Fruit fly (Drosophila melanogaster) whole organism, embryonic: ENCODE results near the gene CG42758.

Experiments used
- Ada2b ChIP-seq: fragments of 200-800 bp; sonication (Bioruptor generic); IDR thresholded peaks from 2 replicates; pipeline ENCODE4 v1.3.6; 2022; ENCODE audit warnings: missing biosample characterization, missing genetic modification characterization
- Awh ChIP-seq: fragments of 200-800 bp; sonication (Bioruptor generic); IDR thresholded peaks from 2 replicates; pipeline ENCODE4, ENCODE4 v1.3.6; 2022; ENCODE audit warnings: missing biosample characterization, missing genetic modification characterization
- B-H1 ChIP-seq: fragments of 200-800 bp; sonication (Bioruptor generic); IDR thresholded peaks from 3 replicates; pipeline ENCODE4 v1.3.6; 2022; ENCODE audit warnings: missing biosample characterization, missing genetic modification characterization
- CG10267 ChIP-seq: fragments of 200-800 bp; sonication (Bioruptor generic); optimal IDR thresholded peaks from 2 replicates; lab custom pipeline; 2018; ENCODE audit warnings: missing biosample characterization, mild to moderate bottlenecking, missing genetic modification characterization, moderate library complexity
- CG10979 ChIP-seq: fragments of 200-800 bp; sonication (Bioruptor generic); optimal IDR thresholded peaks from 2 replicates; lab custom pipeline; 2018; ENCODE audit warnings: missing biosample characterization, mild to moderate bottlenecking, missing genetic modification characterization, moderate library complexity
- CG12219 ChIP-seq: fragments of 200-800 bp; sonication (Bioruptor generic); optimal IDR thresholded peaks from 3 replicates; lab custom pipeline; 2018; ENCODE audit warnings: missing biosample characterization, mild to moderate bottlenecking, missing genetic modification characterization
- CG1233 ChIP-seq: fragments of 200-800 bp; sonication (Bioruptor generic); optimal IDR thresholded peaks from 4 replicates; lab custom pipeline; 2018; ENCODE audit warnings: missing biosample characterization, mild to moderate bottlenecking, missing genetic modification characterization
- CG12391 ChIP-seq: fragments of 200-800 bp; sonication (Bioruptor generic); optimal IDR thresholded peaks from 3 replicates; lab custom pipeline; 2018; ENCODE audit warnings: missing biosample characterization, mild to moderate bottlenecking, missing genetic modification characterization, moderate library complexity
- CG12744 ChIP-seq: fragments of 200-800 bp; sonication (Bioruptor generic); optimal IDR thresholded peaks from 2 replicates; lab custom pipeline; 2016; ENCODE audit warnings: missing biosample characterization, missing genetic modification characterization
- CG14860 ChIP-seq: fragments of 200-800 bp; sonication (Bioruptor generic); IDR thresholded peaks from 3 replicates; pipeline ENCODE4 v1.3.6; 2022; ENCODE audit warnings: missing biosample characterization, missing genetic modification characterization; ENCODE audit not compliant: partially characterized antibody
- CG2678 ChIP-seq: fragments of 200-800 bp; sonication (Bioruptor generic); optimal IDR thresholded peaks from 3 replicates; lab custom pipeline; 2019; ENCODE audit warnings: missing biosample characterization, mild to moderate bottlenecking, missing genetic modification characterization, moderate library complexity
- CG30431 ChIP-seq: fragments of 200-800 bp; sonication (Bioruptor generic); optimal IDR thresholded peaks from 2 replicates; lab custom pipeline; 2017; ENCODE audit warnings: missing biosample characterization, missing genetic modification characterization
- CG32772 ChIP-seq: fragments of 200-800 bp; sonication (Bioruptor generic); IDR thresholded peaks from 2 replicates; pipeline ENCODE4 v1.3.6; 2022; ENCODE audit warnings: missing biosample characterization, missing genetic modification characterization
- CG33213 ChIP-seq: fragments of 200-800 bp; sonication (Bioruptor generic); optimal IDR thresholded peaks from 3 replicates; lab custom pipeline; 2016; ENCODE audit warnings: missing biosample characterization, missing genetic modification characterization
- CG3838 ChIP-seq: fragments of 200-800 bp; sonication (Bioruptor generic); optimal IDR thresholded peaks from 3 replicates; lab custom pipeline; 2016; ENCODE audit warnings: missing biosample characterization, missing genetic modification characterization
- CG4360 ChIP-seq: fragments of 200-800 bp; sonication (Bioruptor generic); IDR thresholded peaks from 2 replicates; pipeline ENCODE4 v1.3.6; 2022; ENCODE audit warnings: missing biosample characterization, missing genetic modification characterization
- CG4820 ChIP-seq: fragments of 200-800 bp; sonication (Bioruptor generic); optimal IDR thresholded peaks from 3 replicates; lab custom pipeline; 2016; ENCODE audit warnings: missing biosample characterization, missing genetic modification characterization
- CG6813 ChIP-seq: fragments of 200-800 bp; sonication (Bioruptor generic); optimal IDR thresholded peaks from 2 replicates; lab custom pipeline; 2017; ENCODE audit warnings: missing biosample characterization, missing genetic modification characterization, mild to moderate bottlenecking, moderate library complexity, missing genetic modification reagents
- CG8388 ChIP-seq: fragments of 200-800 bp; sonication (Bioruptor generic); optimal IDR thresholded peaks from 2 replicates; lab custom pipeline; 2019; ENCODE audit warnings: missing biosample characterization, mild to moderate bottlenecking, missing genetic modification characterization, moderate library complexity
- D19A ChIP-seq: fragments of 200-800 bp; optimal IDR thresholded peaks from 3 replicates; lab custom pipeline; 2019; ENCODE audit warnings: missing biosample characterization, mild to moderate bottlenecking, missing genetic modification characterization, moderate library complexity
- Dbx ChIP-seq: fragments of 200-800 bp; sonication (Bioruptor generic); IDR thresholded peaks from 3 replicates; pipeline ENCODE4 v1.3.6; 2022; ENCODE audit warnings: missing biosample characterization, missing genetic modification characterization
- Dfd ChIP-seq, 2 experiments: fragments of >200 bp; optimal IDR thresholded peaks; 2 replicates each; lab custom pipeline; 2017; ENCODE audit warnings: missing biosample characterization in 2 of 2, missing genetic modification characterization in 2 of 2
- Doc3 ChIP-seq: fragments of 200-800 bp; sonication (Bioruptor generic); IDR thresholded peaks from 3 replicates; pipeline ENCODE4 v1.3.6; 2022; ENCODE audit warnings: missing biosample characterization, missing genetic modification characterization; ENCODE audit not compliant: partially characterized antibody
- Ets65A ChIP-seq: fragments of 200-800 bp; sonication (Bioruptor generic); peaks from one replicate; lab custom pipeline; 2016; ENCODE audit warnings: missing biosample characterization, missing genetic modification characterization
- Ets97D ChIP-seq: fragments of 200-800 bp; sonication (Bioruptor generic); optimal IDR thresholded peaks from 3 replicates; lab custom pipeline; 2016; ENCODE audit warnings: missing biosample characterization, missing genetic modification characterization
- HmgD ChIP-seq: fragments of 200-800 bp; sonication (Bioruptor generic); optimal IDR thresholded peaks from 3 replicates; lab custom pipeline; 2016; ENCODE audit warnings: missing biosample characterization, missing genetic modification characterization
- HmgZ ChIP-seq: fragments of 200-800 bp; sonication (Bioruptor generic); optimal IDR thresholded peaks from 2 replicates; lab custom pipeline; 2018; ENCODE audit warnings: missing biosample characterization, mild to moderate bottlenecking, missing genetic modification characterization
- Hsf ChIP-seq: fragments of 200-800 bp; sonication (Bioruptor generic); optimal IDR thresholded peaks from 3 replicates; lab custom pipeline; 2016; ENCODE audit warnings: missing biosample characterization, missing genetic modification characterization
- Oaz ChIP-seq: fragments of 200-800 bp; sonication (Bioruptor generic); IDR thresholded peaks from 2 replicates; pipeline ENCODE4 v1.3.6; 2022; ENCODE audit warnings: missing biosample characterization, missing genetic modification characterization
- Poxn ChIP-seq: fragments of 200-800 bp; sonication (Bioruptor generic); IDR thresholded peaks from 2 replicates; pipeline ENCODE4 v1.3.6; 2022; ENCODE audit warnings: missing biosample characterization, missing genetic modification characterization
- Scr ChIP-seq: fragments of 200-800 bp; sonication (Bioruptor generic); IDR thresholded peaks from 2 replicates; pipeline ENCODE4 v1.3.6; 2022; ENCODE audit warnings: missing biosample characterization, missing genetic modification characterization; ENCODE audit not compliant: partially characterized antibody
- Side ChIP-seq: fragments of 200-800 bp; sonication (Bioruptor generic); optimal IDR thresholded peaks from 2 replicates; lab custom pipeline; 2016; ENCODE audit warnings: missing biosample characterization, missing genetic modification characterization
- Ssrp ChIP-seq: fragments of 200-800 bp; sonication (Bioruptor generic); optimal IDR thresholded peaks from 2 replicates; lab custom pipeline; 2018; ENCODE audit warnings: missing biosample characterization, mild to moderate bottlenecking, missing genetic modification characterization, moderate library complexity
- aop ChIP-seq: fragments of 200-800 bp; sonication (Bioruptor generic); IDR thresholded peaks from 2 replicates; pipeline ENCODE4 v1.3.6; 2022; ENCODE audit warnings: missing biosample characterization, missing genetic modification characterization
- az2 ChIP-seq: fragments of 200-800 bp; sonication (Bioruptor generic); optimal IDR thresholded peaks from 3 replicates; lab custom pipeline; 2016; ENCODE audit warnings: missing biosample characterization, missing genetic modification characterization
- btn ChIP-seq: fragments of 200-800 bp; sonication (Bioruptor generic); optimal IDR thresholded peaks from 2 replicates; lab custom pipeline; 2016; ENCODE audit warnings: missing biosample characterization, missing genetic modification characterization
- cad ChIP-seq: fragments of >200 bp; optimal IDR thresholded peaks from 2 replicates; lab custom pipeline; 2017; ENCODE audit warnings: missing biosample characterization, missing genetic modification characterization
- cas ChIP-seq: fragments of 200-800 bp; sonication (Bioruptor generic); IDR thresholded peaks from 2 replicates; pipeline ENCODE4 v1.3.6; 2022; ENCODE audit warnings: missing biosample characterization, missing genetic modification characterization
- dati ChIP-seq: fragments of 200-800 bp; sonication (Bioruptor generic); IDR thresholded peaks from 2 replicates; pipeline ENCODE4 v1.3.6; 2022; ENCODE audit warnings: missing biosample characterization, missing genetic modification characterization
- exex ChIP-seq: fragments of 200-800 bp; sonication (Bioruptor generic); optimal IDR thresholded peaks from 4 replicates; lab custom pipeline; 2018; ENCODE audit warnings: missing biosample characterization, mild to moderate bottlenecking, missing genetic modification characterization, moderate library complexity
- gce ChIP-seq: fragments of 200-800 bp; sonication (Bioruptor generic); IDR thresholded peaks from 3 replicates; pipeline ENCODE4 v1.3.6; 2022; ENCODE audit warnings: missing biosample characterization, missing genetic modification characterization
- gem ChIP-seq: fragments of 200-800 bp; sonication (Bioruptor generic); optimal IDR thresholded peaks from 2 replicates; lab custom pipeline; 2019; ENCODE audit warnings: missing biosample characterization, mild to moderate bottlenecking, missing genetic modification characterization, moderate library complexity
- lilli ChIP-seq: fragments of 200-800 bp; sonication (Bioruptor generic); optimal IDR thresholded peaks from 3 replicates; lab custom pipeline; 2016; ENCODE audit warnings: missing biosample characterization, missing genetic modification characterization
- org-1 ChIP-seq: fragments of 200-800 bp; sonication (Bioruptor generic); optimal IDR thresholded peaks from 2 replicates; lab custom pipeline; 2017; ENCODE audit warnings: missing biosample characterization, missing genetic modification characterization
- otp ChIP-seq: fragments of 200-800 bp; sonication (Bioruptor generic); IDR thresholded peaks from 3 replicates; pipeline ENCODE4, ENCODE4 v1.3.6; 2022; ENCODE audit warnings: missing biosample characterization, missing genetic modification characterization
- pita ChIP-seq: fragments of 200-800 bp; sonication (Bioruptor generic); optimal IDR thresholded peaks from 2 replicates; lab custom pipeline; 2017; ENCODE audit warnings: missing biosample characterization, mild to moderate bottlenecking, missing genetic modification characterization
- pzg ChIP-seq: fragments of 200-800 bp; sonication (Bioruptor generic); optimal IDR thresholded peaks from 3 replicates; lab custom pipeline; 2018; ENCODE audit warnings: missing biosample characterization, mild to moderate bottlenecking, missing genetic modification characterization, moderate library complexity
- salm ChIP-seq: fragments of 200-800 bp; sonication (Bioruptor generic); optimal IDR thresholded peaks from 2 replicates; lab custom pipeline; 2018; ENCODE audit warnings: missing biosample characterization, mild to moderate bottlenecking, missing genetic modification characterization
- sens ChIP-seq: fragments of 200-800 bp; sonication (Bioruptor generic); peaks from one replicate; lab custom pipeline; 2016; ENCODE audit warnings: missing biosample characterization, missing genetic modification characterization
- sisA ChIP-seq: fragments of 200-800 bp; sonication (Bioruptor generic); IDR thresholded peaks from 2 replicates; pipeline ENCODE4 v1.3.6; 2022; ENCODE audit warnings: missing biosample characterization, missing genetic modification characterization
- slbo ChIP-seq: fragments of 200-800 bp; sonication (Bioruptor generic); IDR thresholded peaks from 2 replicates; pipeline ENCODE4 v1.3.6; 2022; ENCODE audit warnings: missing biosample characterization, missing genetic modification characterization
- slp2 ChIP-seq: fragments of 200-800 bp; sonication (Bioruptor generic); optimal IDR thresholded peaks from 2 replicates; lab custom pipeline; 2016; ENCODE audit warnings: missing biosample characterization, missing genetic modification characterization
- ttk ChIP-seq: fragments of 200-800 bp; sonication (Bioruptor generic); IDR thresholded peaks from 2 replicates; pipeline ENCODE4 v2.1.2; 2022; ENCODE audit warnings: missing biosample characterization, missing genetic modification characterization
- wdn ChIP-seq: fragments of 200-800 bp; sonication (Bioruptor generic); IDR thresholded peaks from 2 replicates; pipeline ENCODE4 v1.3.6; 2022; ENCODE audit warnings: missing biosample characterization, missing genetic modification characterization

The CG42758 gene

DNA sequence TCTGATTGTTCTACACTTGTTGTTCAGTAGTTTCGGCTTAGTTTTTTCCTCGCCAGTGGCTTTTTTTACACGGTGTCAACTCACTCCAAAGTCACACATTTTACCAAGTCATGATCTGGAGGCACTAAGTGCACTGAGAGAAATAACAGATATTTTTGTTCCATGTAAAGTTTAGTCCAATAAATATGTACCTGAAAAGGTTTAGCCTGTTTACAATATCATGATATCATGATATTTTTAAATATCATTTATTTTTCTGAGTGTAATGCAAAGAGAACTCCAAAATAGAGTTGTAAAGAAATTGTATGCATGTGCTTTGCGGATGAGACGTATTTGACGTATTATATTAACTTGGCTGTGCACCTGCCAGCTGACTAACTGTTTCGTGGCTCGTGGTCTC, 35.4 kb upstream of the CG42758 start (continued):
- no peak for TF ChIP-seq B-H1 (GFP tag; lab: Robert Waterston, UW)
- TF ChIP-seq CG6813 (GFP tag; lab: Kevin White, UChicago): no peak
- no peak for TF ChIP-seq CG4820 (GFP tag; lab: Kevin White, UChicago)
- TF ChIP-seq cas (GFP tag; lab: Robert Waterston, UW): no peak
- TF ChIP-seq salm (tag; lab: Kevin White, UChicago): no peak
- no peak for TF ChIP-seq pita (GFP tag; lab: Kevin White, UChicago)
- peak; percentile 19 for TF ChIP-seq Ssrp (tag; lab: Kevin White, UChicago)
- no peak for TF ChIP-seq Side
- TF ChIP-seq Dbx (GFP tag; lab: Robert Waterston, UW): 0 out of 3 replicates have a peak, but pooled peaks have one; percentile 9
- TF ChIP-seq D19A: peak; percentile 52
- no peak for TF ChIP-seq exex (tag; lab: Kevin White, UChicago)
- no peak for TF ChIP-seq Dfd (GFP tag; optimal IDR thresholded peaks at IDR 0.05; lab: Kevin White, UChicago)
- no peak for TF ChIP-seq CG33213
- TF ChIP-seq Oaz (GFP tag; lab: Robert Waterston, UW): no peak
- no peak for TF ChIP-seq Awh (GFP tag; lab: Robert Waterston, UW)
- TF ChIP-seq Hsf: no peak
- peak; percentile 51 for TF ChIP-seq CG10979 (tag; lab: Kevin White, UChicago)
- TF ChIP-seq gce (GFP tag; lab: Robert Waterston, UW): no peak
- TF ChIP-seq CG14860 (GFP tag; lab: Robert Waterston, UW): no peak
- TF ChIP-seq Poxn (GFP tag; lab: Robert Waterston, UW): no peak
- no peak for TF ChIP-seq CG3838
- no peak for TF ChIP-seq pzg (GFP tag; lab: Kevin White, UChicago)
- no peak for TF ChIP-seq lilli (GFP tag; lab: Kevin White, UChicago)
- no peak for TF ChIP-seq CG32772 (GFP tag; lab: Robert Waterston, UW)
- TF ChIP-seq az2: peak; percentile 22
- no peak for TF ChIP-seq slp2 (GFP tag; lab: Kevin White, UChicago)
- TF ChIP-seq HmgD (GFP tag; lab: Kevin White, UChicago): no peak
- no peak for TF ChIP-seq Ets97D (GFP tag; lab: Kevin White, UChicago)
- TF ChIP-seq dati (GFP tag; lab: Robert Waterston, UW): no peak
- TF ChIP-seq Ada2b (GFP tag; lab: Robert Waterston, UW): no peak
- no peak for TF ChIP-seq CG12219
- no peak for TF ChIP-seq CG8388 (GFP tag; lab: Kevin White, UChicago)
- TF ChIP-seq sisA: no peak
- TF ChIP-seq sens (GFP tag; lab: Kevin White, UChicago): no peak
- no peak for TF ChIP-seq aop (GFP tag; lab: Robert Waterston, UW)
- TF ChIP-seq Ets65A: no peak
- TF ChIP-seq CG30431 (GFP tag; lab: Kevin White, UChicago): no peak
- no peak for TF ChIP-seq Scr
- TF ChIP-seq CG12744 (GFP tag; lab: Kevin White, UChicago): no peak
- TF ChIP-seq gem: peak; percentile 59
- no peak for TF ChIP-seq wdn
- peak; percentile 7 for TF ChIP-seq CG10267 (tag; lab: Kevin White, UChicago)
- no peak for TF ChIP-seq Doc3
- peak; percentile 41 for TF ChIP-seq CG2678
- TF ChIP-seq CG1233: no peak
- TF ChIP-seq org-1: no peak
- TF ChIP-seq ttk (GFP tag; lab: Robert Waterston, UW): no peak
- no peak for TF ChIP-seq cad (GFP tag; lab: Kevin White, UChicago)
- no peak for TF ChIP-seq CG4360 (GFP tag; lab: Robert Waterston, UW)
- no peak for TF ChIP-seq btn
- TF ChIP-seq HmgZ (tag; lab: Kevin White, UChicago): no peak
- peak; percentile 32 for TF ChIP-seq CG12391 (tag; lab: Kevin White, UChicago)
- no peak for TF ChIP-seq otp (GFP tag; lab: Robert Waterston, UW)
- no peak for TF ChIP-seq slbo (GFP tag; lab: Robert Waterston, UW)
